Worm (Caenorhabditis elegans): Measurements from ENCODE around the gene skr-19.
A peak's percentile ranks its signal among the peaks of the same experiment; 100 is the strongest.

Gene skr-19

ce11 chrX:13232259-13232658 lies 7.8 kb upstream of the skr-19 start, which contains the start of gene bgnt-1.5:
TSS of gene bgnt-1.5 (minus strand) at chrX:13232359.
- TF ChIP-seq mab-5 (tag; optimal IDR thresholded peaks at IDR 0.05) (no peak), ztf-4 (tag; optimal IDR thresholded peaks at IDR 0.05) (no peak), nhr-77 (tag; optimal IDR thresholded peaks at IDR 0.05) (no peak), egl-27 (tag; optimal IDR thresholded peaks at IDR 0.05) (no peak), snpc-4 (tag; optimal IDR thresholded peaks at IDR 0.05) (no peak), unc-39 (tag; optimal IDR thresholded peaks at IDR 0.05) (no peak), nhr-237 (tag; optimal IDR thresholded peaks at IDR 0.05) (no peak), Y55F3AM.14 (GFP tag; optimal IDR thresholded peaks at IDR 0.05) (no peak), gmeb-1 (tag; optimal IDR thresholded peaks at IDR 0.05) (no peak), ztf-11 (tag; optimal IDR thresholded peaks at IDR 0.05) (no peak), lin-11 (tag; optimal IDR thresholded peaks at IDR 0.05) (no peak)

ce11 chrX:13227778-13228177 lies 3.3 kb upstream of the skr-19 start:
- TF ChIP-seq ztf-11 (tag; optimal IDR thresholded peaks at IDR 0.05): no peak
- no peak for TF ChIP-seq snpc-4 (tag; optimal IDR thresholded peaks at IDR 0.05)
- no peak for TF ChIP-seq lin-13 (GFP tag; optimal IDR thresholded peaks at IDR 0.05)
- no peak for TF ChIP-seq nhr-23 (tag; optimal IDR thresholded peaks at IDR 0.05)
- no peak for TF ChIP-seq F13H6.1 (tag; optimal IDR thresholded peaks at IDR 0.05)

ce11 chrX:13226614-13227096 lies 2.1 kb upstream of the skr-19 start, which contains the start of gene skr-21:
TSS of gene skr-21 (minus strand) at chrX:13226664.
- TF ChIP-seq nhr-129 (tag; optimal IDR thresholded peaks at IDR 0.05): no peak
- no peak for TF ChIP-seq C34F6.9 (tag; optimal IDR thresholded peaks at IDR 0.05)
- TF ChIP-seq crh-2 (tag; optimal IDR thresholded peaks at IDR 0.05): peak; percentile 69
- no peak for TF ChIP-seq lin-11 (tag; optimal IDR thresholded peaks at IDR 0.05)
- TF ChIP-seq nhr-77 (tag; optimal IDR thresholded peaks at IDR 0.05): no peak

- TF ChIP-seq ama-1 (optimal IDR thresholded peaks at IDR 0.05): peak; percentile 13
- peak; percentile 53 for TF ChIP-seq unc-55 (GFP tag; optimal IDR thresholded peaks at IDR 0.05)
- TF ChIP-seq nhr-129 (tag; optimal IDR thresholded peaks at IDR 0.05): peak; percentile 37
- peak; percentile 56 for TF ChIP-seq fos-1 (tag; optimal IDR thresholded peaks at IDR 0.05)
- TF ChIP-seq nhr-11 (tag; optimal IDR thresholded peaks at IDR 0.05): no peak
- TF ChIP-seq lsy-2 (tag; optimal IDR thresholded peaks at IDR 0.05): peak in 1 of 2 experiments; percentile 25
- no peak for TF ChIP-seq snpc-4 (tag; optimal IDR thresholded peaks at IDR 0.05)
- peak; percentile 14 for TF ChIP-seq sma-9 (GFP tag; optimal IDR thresholded peaks at IDR 0.05)
- TF ChIP-seq sma-9 (tag; optimal IDR thresholded peaks at IDR 0.05): no peak
- TF ChIP-seq nhr-23 (tag; optimal IDR thresholded peaks at IDR 0.05): no peak
- peak; percentile 34 for TF ChIP-seq crh-2 (tag; optimal IDR thresholded peaks at IDR 0.05)
- TF ChIP-seq mab-5 (tag; optimal IDR thresholded peaks at IDR 0.05): no peak
- TF ChIP-seq C34F6.9 (tag; optimal IDR thresholded peaks at IDR 0.05): peak; percentile 51
- TF ChIP-seq lin-11 (tag; optimal IDR thresholded peaks at IDR 0.05): peak; percentile 21
Observed at ce11 chrX:13225111-13225905, 800 bp upstream of the skr-19 start.

- TF ChIP-seq aly-2 (tag; optimal IDR thresholded peaks at IDR 0.05) (no peak), nhr-77 (tag; optimal IDR thresholded peaks at IDR 0.05) (no peak), gmeb-1 (tag; optimal IDR thresholded peaks at IDR 0.05) (no peak), elt-3 (tag; optimal IDR thresholded peaks at IDR 0.05) (no peak), ceh-16 (tag; optimal IDR thresholded peaks at IDR 0.05) (no peak), ZK546.5 (tag; optimal IDR thresholded peaks at IDR 0.05) (no peak), ceh-82 (tag; optimal IDR thresholded peaks at IDR 0.05) (no peak), ama-1 (optimal IDR thresholded peaks at IDR 0.05) (no peak), sma-3 (GFP tag; optimal IDR thresholded peaks at IDR 0.05) (no peak), Y55F3AM.14 (GFP tag; optimal IDR thresholded peaks at IDR 0.05) (no peak), egl-27 (tag; optimal IDR thresholded peaks at IDR 0.05) (no peak)
Observed at ce11 chrX:13223437-13223836, 1.1 kb downstream of the skr-19 start, which contains the start of gene skr-20. TSS of gene skr-20 (minus strand) at chrX:13223537.

- TF ChIP-seq snpc-4 (tag; optimal IDR thresholded peaks at IDR 0.05) (no peak), nhr-129 (tag; optimal IDR thresholded peaks at IDR 0.05) (peak; percentile 48), lsy-2 (tag; optimal IDR thresholded peaks at IDR 0.05) (peak in 1 of 2 experiments; percentile 9), sma-9 (GFP tag; optimal IDR thresholded peaks at IDR 0.05) (peak; percentile 4), sma-9 (tag; optimal IDR thresholded peaks at IDR 0.05) (no peak), nhr-237 (tag; optimal IDR thresholded peaks at IDR 0.05) (no peak), fos-1 (tag; optimal IDR thresholded peaks at IDR 0.05) (peak; percentile 30)
Observed at ce11 chrX:13221357-13221756, 3.2 kb downstream of the skr-19 start, which contains the start of gene asp-4. TSS of gene asp-4 (minus strand) at chrX:13221462.
